Worm (Caenorhabditis elegans) whole organism, L1 larva: ENCODE data around the gene Y116A8C.463.

Experiments
- ama-1 ChIP-seq: fragments of 150-350 bp; optimal IDR thresholded peaks from 2 replicates; lab custom pipeline; 2014
- ceh-88 ChIP-seq: fragments of 200-800 bp; sonication (Bioruptor generic); IDR thresholded peaks from 2 replicates; pipeline ENCODE4 v1.3.6; 2022; ENCODE audit warnings: missing genetic modification characterization, missing compliant biosample characterization
- fos-1 ChIP-seq: fragments of 150-350 bp; optimal IDR thresholded peaks from 2 replicates; lab custom pipeline; 2014; ENCODE audit warnings: missing biosample characterization, missing genetic modification characterization
- lin-15B ChIP-seq: fragments of 150-350 bp; sonication (generic microtip); optimal IDR thresholded peaks from 3 replicates; lab custom pipeline; 2014; ENCODE audit warnings: missing biosample characterization, missing genetic modification characterization
- nhr-11 ChIP-seq: fragments of 150-350 bp; optimal IDR thresholded peaks from 2 replicates; lab custom pipeline; 2014; ENCODE audit warnings: missing biosample characterization, missing genetic modification characterization
- nhr-20 ChIP-seq: sonication (generic microtip); optimal IDR thresholded peaks from 2 replicates; lab custom pipeline; 2016; ENCODE audit warnings: mild to moderate bottlenecking, missing genetic modification characterization, missing compliant biosample characterization
- nhr-237 ChIP-seq: fragments of 150-350 bp; optimal IDR thresholded peaks from 2 replicates; lab custom pipeline; 2014; ENCODE audit warnings: missing biosample characterization, missing genetic modification characterization
- xbp-1 ChIP-seq: sonication (generic microtip); optimal IDR thresholded peaks from 2 replicates; lab custom pipeline; 2016; ENCODE audit warnings: missing genetic modification characterization, missing compliant biosample characterization

DNA sequence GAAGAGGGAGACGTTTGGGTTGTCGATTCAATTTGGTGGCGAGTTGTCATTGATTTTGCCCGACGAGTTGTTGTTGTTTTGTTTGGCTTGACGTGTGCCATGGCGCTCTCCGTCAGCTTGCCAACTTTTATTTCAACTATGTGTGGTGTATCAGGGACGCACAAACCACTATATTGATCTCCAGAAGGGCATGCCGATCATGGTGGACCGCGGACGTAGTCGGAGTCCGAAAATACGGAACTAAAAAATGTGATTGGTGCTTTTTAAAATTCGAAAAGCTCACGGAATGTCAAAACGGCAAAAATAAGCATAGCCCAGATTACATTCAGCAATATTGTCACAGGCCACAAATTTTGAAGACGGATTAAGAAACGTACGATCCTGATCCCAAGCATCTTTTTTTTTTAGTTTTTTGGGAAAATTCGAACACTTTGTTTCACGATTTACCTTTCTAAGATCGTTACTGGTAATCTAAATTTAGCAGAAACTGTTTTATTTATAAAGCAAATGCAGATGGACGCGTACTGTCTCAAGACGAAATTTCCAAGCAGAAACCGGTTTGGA is at the start of gene Y116A8C.463, which contains the start of gene Y116A8C.470:
- TF ChIP-seq ama-1 (lab: Kevin White, UChicago) (no peak), xbp-1 (no peak), nhr-11 (tag; lab: Kevin White, UChicago) (no peak), ceh-88 (no peak), nhr-237 (tag; lab: Kevin White, UChicago) (no peak), fos-1 (no peak), nhr-20 (no peak), lin-15B (no peak)
